Worm (Caenorhabditis elegans): ENCODE results near the gene F25E5.16.

ce11 chrV:7416569-7416968 is 21.5 kb upstream of the F25E5.16 start:
- TF ChIP-seq egl-27 (tag; optimal IDR thresholded peaks at IDR 0.05): no peak
- no peak for TF ChIP-seq snpc-4 (tag; optimal IDR thresholded peaks at IDR 0.05)
- no peak for TF ChIP-seq lin-39 (tag; optimal IDR thresholded peaks at IDR 0.05)
- TF ChIP-seq tbx-2 (tag; optimal IDR thresholded peaks at IDR 0.05): no peak
